Fruit fly (Drosophila melanogaster) Kc167 (cell line): Measurements from ENCODE around the gene CG14852.

Source experiments
- Myc ChIP-seq: fragments of >200 bp; optimal IDR thresholded peaks from 2 replicates; lab custom pipeline; 2017; ENCODE audit warnings: missing external identifiers
- Sin3A ChIP-seq: fragments of >200 bp; optimal IDR thresholded peaks from 2 replicates; lab custom pipeline; 2018; ENCODE audit warnings: missing external identifiers
- h ChIP-seq: fragments of >200 bp; optimal IDR thresholded peaks from 3 replicates; lab custom pipeline; 2018; ENCODE audit warnings: missing external identifiers
- insv ChIP-seq: fragments of >200 bp; optimal IDR thresholded peaks from 3 replicates; lab custom pipeline; 2018; ENCODE audit warnings: missing external identifiers
- psq ChIP-seq: fragments of >200 bp; optimal IDR thresholded peaks from 2 replicates; lab custom pipeline; 2017; ENCODE audit warnings: missing external identifiers
- ttk ChIP-seq: sonication (Bioruptor generic); optimal IDR thresholded peaks from 2 replicates; lab custom pipeline; 2017; ENCODE audit warnings: missing external identifiers

The CG14852 gene

DNA sequence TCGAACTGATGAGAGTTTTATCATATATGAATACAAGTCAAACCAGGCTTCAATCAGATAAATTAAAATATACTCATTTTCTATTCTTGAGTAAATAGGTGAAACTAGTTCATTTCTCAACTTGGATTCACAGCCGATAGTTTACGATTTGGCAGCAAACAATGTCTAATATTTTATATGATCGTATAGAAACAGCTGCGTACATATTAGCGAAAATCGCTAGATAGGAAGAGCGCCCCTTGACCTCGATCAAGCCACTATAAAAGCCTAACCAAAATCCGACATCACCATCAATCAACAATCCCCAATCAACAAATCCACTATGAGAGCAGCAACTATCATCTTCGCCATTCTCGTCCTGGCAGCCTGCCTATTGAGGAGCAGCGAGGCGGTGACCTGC, 3.7 kb upstream of the CG14852 start, which contains the start of gene CG14851:
Gene CG14851 (plus strand): TSS at position 301 of the 400 bp plus-strand sequence.
- TF ChIP-seq Sin3A (no peak), psq (no peak), Myc (lab: Kevin White, UChicago) (no peak), insv (lab: Kevin White, UChicago) (no peak), ttk (lab: Kevin White, UChicago) (no peak), h (lab: Kevin White, UChicago) (no peak)

DNA sequence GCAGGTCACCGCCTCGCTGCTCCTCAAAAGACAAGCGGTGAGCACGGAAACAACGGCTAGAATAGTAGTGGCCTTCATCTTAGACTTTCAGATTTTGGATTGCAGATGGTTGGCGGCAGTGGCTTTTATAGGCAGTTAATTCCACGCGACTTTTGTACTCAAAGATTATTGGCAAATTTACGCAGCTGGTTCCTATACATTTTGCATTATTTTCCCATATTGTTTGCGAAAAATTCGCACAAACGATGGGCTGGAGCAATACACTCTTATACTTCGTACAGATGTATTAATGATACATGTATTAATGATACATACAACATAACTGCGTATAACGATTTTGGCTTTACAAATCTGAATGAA, 1.0 kb upstream of the CG14852 start, which contains the start of gene CG8087:
Gene CG8087 (minus strand): TSS at position 101 of the 360 bp plus-strand sequence.
- TF ChIP-seq h (lab: Kevin White, UChicago) (no peak), Myc (lab: Kevin White, UChicago) (no peak), ttk (lab: Kevin White, UChicago) (no peak), Sin3A (no peak), psq (no peak), insv (lab: Kevin White, UChicago) (no peak)

DNA sequence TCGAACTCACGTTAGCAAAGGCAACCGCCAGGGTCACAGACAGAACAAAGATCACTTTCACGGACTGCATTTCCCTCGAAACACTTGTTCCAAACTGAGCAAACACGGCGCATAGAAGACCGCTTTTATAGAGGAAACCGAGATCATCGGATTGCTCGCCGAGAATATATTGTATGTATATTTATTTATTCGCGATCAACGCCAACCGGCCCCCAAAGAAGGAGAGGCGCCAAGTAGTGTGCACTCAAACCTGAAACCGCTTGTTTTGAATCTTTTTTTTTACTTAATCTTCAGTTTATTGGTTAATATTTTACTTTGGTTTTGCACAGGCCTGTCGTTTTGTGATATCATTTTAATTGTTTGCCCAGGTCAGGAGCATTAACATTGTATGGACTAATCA, 1.6 kb downstream of the CG14852 start, which contains the start of gene CG31313:
Gene CG31313 (minus strand): TSS at position 101 of the 400 bp plus-strand sequence.
- no peak for TF ChIP-seq h (lab: Kevin White, UChicago)
- TF ChIP-seq insv (lab: Kevin White, UChicago): no peak
- TF ChIP-seq psq: no peak
- no peak for TF ChIP-seq ttk (lab: Kevin White, UChicago)
- no peak for TF ChIP-seq Myc (lab: Kevin White, UChicago)
- no peak for TF ChIP-seq Sin3A

DNA sequence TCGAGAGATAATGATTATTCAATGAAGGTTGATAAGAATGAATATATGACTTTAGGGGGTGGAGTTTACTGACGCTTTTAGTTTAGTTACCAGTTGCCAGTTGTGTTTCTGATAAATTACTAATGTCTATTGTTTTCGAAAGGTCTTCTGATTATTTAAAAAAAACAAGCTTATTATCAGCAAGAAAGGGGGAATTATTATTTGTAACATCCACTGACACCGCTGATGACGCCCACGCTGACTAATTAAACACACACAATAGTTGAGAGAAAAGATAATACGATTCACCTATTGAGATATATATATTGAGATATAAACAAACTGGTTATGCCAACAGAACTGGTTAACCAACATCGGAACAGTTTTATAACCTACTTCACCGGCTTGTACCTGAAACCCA, 2.1 kb downstream of the CG14852 start:
- TF ChIP-seq h (lab: Kevin White, UChicago): no peak
- no peak for TF ChIP-seq insv (lab: Kevin White, UChicago)
- no peak for TF ChIP-seq Myc (lab: Kevin White, UChicago)
- no peak for TF ChIP-seq ttk (lab: Kevin White, UChicago)
- no peak for TF ChIP-seq psq
- no peak for TF ChIP-seq Sin3A

DNA sequence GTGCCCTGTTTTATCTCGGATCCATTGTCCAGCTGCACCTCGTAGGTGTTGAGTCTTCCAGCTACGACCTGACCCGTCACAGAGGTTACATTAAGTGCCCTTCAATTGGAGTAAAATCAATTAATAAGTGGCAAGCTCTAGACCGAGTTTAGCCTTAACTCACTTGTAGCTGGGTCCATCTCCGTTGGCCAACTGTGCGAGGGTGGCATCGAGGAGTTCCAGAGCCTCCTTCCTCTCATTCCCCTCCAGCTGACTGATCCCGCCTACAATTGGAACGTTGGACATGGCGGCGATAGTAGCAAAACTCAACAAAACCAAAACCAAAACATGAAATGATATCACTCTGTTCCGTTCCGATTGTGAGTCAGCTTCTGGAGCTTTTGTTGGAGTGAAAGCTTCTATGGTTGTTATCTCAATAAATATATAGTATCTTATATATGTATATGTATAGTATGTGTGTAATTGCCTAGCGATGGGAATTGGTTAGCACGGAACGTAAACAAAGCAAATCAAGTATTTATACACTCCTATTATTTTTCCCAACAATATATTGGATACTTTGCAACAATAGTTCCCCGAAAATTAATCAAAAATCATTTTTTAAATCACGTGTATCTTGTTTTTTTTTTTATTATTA, 2.9 kb downstream of the CG14852 start, which contains the start of gene CG8066:
Gene CG8066 (minus strand): TSS at position 347 of the 637 bp plus-strand sequence.
- TF ChIP-seq ttk (lab: Kevin White, UChicago) (no peak), psq (no peak), insv (lab: Kevin White, UChicago) (no peak), Myc (lab: Kevin White, UChicago) (no peak), h (lab: Kevin White, UChicago) (no peak), Sin3A (no peak)

DNA sequence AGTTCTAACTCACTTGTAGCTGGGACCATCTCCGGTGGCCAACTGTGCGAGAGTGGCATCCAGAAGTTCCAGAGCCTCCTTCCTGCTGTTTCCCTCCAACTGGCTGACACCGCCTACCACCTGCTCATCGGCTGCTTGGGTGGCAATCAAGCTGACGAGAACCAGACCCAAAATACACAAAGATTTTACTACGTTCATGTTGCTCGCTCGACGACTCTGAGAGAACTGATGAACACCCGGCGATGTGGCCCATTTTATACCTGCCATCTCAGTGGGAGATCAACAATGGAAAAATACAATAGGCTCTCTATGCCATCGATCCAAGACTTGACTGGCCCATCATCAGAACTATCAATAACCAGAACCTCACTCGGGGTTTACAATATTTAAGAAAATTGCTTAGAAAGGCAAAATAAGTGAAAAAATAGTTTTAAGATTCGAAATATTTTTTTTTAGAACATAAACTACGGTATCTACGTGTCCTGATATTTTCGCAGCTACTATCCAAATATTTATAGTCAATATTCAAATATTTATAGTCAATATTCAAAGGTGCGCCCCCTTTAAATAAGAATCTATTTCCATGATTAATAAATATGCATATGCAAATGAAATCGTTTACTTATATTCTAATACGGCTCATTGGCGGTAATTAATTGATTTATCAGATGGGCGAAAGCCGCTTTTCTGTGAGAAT, 3.8 kb downstream of the CG14852 start, which contains the start of gene Cys:
Gene Cys (minus strand): TSS at position 234 of the 697 bp plus-strand sequence.
- TF ChIP-seq ttk (lab: Kevin White, UChicago) (no peak), insv (lab: Kevin White, UChicago) (no peak), psq (no peak), h (lab: Kevin White, UChicago) (no peak), Myc (lab: Kevin White, UChicago) (no peak), Sin3A (no peak)

- TF ChIP-seq h (lab: Kevin White, UChicago) (no peak), psq (no peak), ttk (lab: Kevin White, UChicago) (no peak), insv (lab: Kevin White, UChicago) (no peak), Myc (lab: Kevin White, UChicago) (no peak), Sin3A (no peak)
Measured at dm6 chr3R:14574962-14575717, 9.4 kb downstream of the CG14852 start.

- TF ChIP-seq psq (peak; percentile 90), Sin3A (no peak)
Measured at dm6 chr3R:14575718-14576187, 10.0 kb downstream of the CG14852 start, which contains the start of gene CG7987. CG7987 (minus strand) TSS chr3R:14575887.

dm6 chr3R:14576511-14576691, 10.7 kb downstream of the CG14852 start, which contains the start of gene CG44094:
CG44094 (minus strand) TSS chr3R:14576611.
- TF ChIP-seq insv (lab: Kevin White, UChicago): no peak
- no peak for TF ChIP-seq ttk (lab: Kevin White, UChicago)
- TF ChIP-seq psq: no peak

DNA sequence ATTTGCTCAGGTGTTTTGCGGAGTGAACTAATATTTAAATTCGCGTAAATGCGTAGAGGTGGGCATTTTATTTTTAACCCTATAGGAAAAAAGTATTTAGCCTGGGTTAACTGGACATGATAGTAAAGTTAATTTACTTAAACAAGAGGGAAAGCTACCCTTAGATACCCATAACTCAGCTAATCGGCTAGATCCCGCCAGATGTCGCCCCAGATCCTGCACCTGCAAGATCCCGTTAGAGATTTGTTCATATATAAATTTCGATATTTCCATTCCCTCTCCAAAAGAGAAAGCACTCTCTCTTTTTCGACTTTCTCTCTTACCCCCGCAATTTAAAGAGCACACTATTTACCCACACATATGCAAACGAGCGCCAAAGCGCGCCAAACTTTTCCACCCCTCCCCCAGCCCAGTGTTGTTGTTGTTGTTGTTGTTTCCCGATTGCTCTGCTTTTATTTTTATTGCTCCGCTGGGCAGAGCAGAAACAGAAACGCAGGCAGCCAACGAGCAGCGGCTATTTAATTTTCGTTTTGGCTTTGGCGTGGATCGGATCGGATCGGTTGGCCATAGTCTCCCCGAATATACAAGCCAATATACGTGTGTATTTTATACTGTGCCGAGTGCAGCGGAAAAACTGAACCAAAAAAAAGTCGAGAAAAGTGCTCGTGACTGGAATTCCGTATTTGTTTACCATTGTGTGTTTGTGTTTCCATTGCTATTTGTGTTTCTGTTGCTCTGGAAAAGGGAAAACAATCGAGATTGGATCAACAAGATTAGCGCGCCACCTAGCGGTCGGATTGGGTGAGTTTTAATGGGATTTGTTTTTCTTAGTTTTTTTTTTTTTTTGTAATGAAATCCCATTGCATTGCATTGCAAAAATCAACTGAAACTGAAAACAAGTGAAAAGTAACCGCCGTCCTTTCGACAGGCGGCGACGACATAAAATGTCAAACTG, 11.2 kb downstream of the CG14852 start, which contains the start of gene stumps:
Gene stumps (plus strand): TSS at position 526 of the 955 bp plus-strand sequence.
- TF ChIP-seq h (lab: Kevin White, UChicago) (no peak), insv (lab: Kevin White, UChicago) (no peak), psq (no peak), Sin3A (no peak), ttk (lab: Kevin White, UChicago) (no peak), Myc (lab: Kevin White, UChicago) (no peak)
